Fruit fly (Drosophila melanogaster) whole organism, embryonic: Measurements from ENCODE around the gene osk.

ENCODE experiments used
- Awh ChIP-seq: fragments of 200-800 bp; sonication (Bioruptor generic); IDR thresholded peaks from 2 replicates; pipeline ENCODE4, ENCODE4 v1.3.6; 2022; ENCODE audit warnings: missing biosample characterization, missing genetic modification characterization
- Bgb ChIP-seq: fragments of 200-800 bp; sonication (Bioruptor generic); IDR thresholded peaks from 2 replicates; pipeline ENCODE4 v1.3.6; 2022; ENCODE audit warnings: missing biosample characterization, missing genetic modification characterization; ENCODE audit not compliant: partially characterized antibody
- CG10274 ChIP-seq: fragments of 200-800 bp; sonication (Bioruptor generic); optimal IDR thresholded peaks from 3 replicates; lab custom pipeline; 2017; ENCODE audit warnings: missing biosample characterization, mild to moderate bottlenecking, missing genetic modification characterization
- CG11085 ChIP-seq: fragments of 200-800 bp; sonication (Bioruptor generic); IDR thresholded peaks from 2 replicates; pipeline ENCODE4 v1.3.6; 2022; ENCODE audit warnings: missing biosample characterization, missing genetic modification characterization
- CG1233 ChIP-seq: fragments of 200-800 bp; sonication (Bioruptor generic); optimal IDR thresholded peaks from 4 replicates; lab custom pipeline; 2018; ENCODE audit warnings: missing biosample characterization, mild to moderate bottlenecking, missing genetic modification characterization
- CG12391 ChIP-seq: fragments of 200-800 bp; sonication (Bioruptor generic); optimal IDR thresholded peaks from 3 replicates; lab custom pipeline; 2018; ENCODE audit warnings: missing biosample characterization, mild to moderate bottlenecking, missing genetic modification characterization, moderate library complexity
- CG12744 ChIP-seq: fragments of 200-800 bp; sonication (Bioruptor generic); optimal IDR thresholded peaks from 2 replicates; lab custom pipeline; 2016; ENCODE audit warnings: missing biosample characterization, missing genetic modification characterization
- CG1529 ChIP-seq: fragments of 200-800 bp; sonication (Bioruptor generic); optimal IDR thresholded peaks from 3 replicates; lab custom pipeline; 2018; ENCODE audit warnings: missing biosample characterization, missing genetic modification characterization
- CG1832 ChIP-seq: fragments of 200-800 bp; sonication (Bioruptor generic); optimal IDR thresholded peaks from 2 replicates; lab custom pipeline; 2017; ENCODE audit warnings: missing biosample characterization, mild to moderate bottlenecking, missing genetic modification characterization, inconsistent platforms
- CG2120 ChIP-seq: fragments of 200-800 bp; sonication (Bioruptor generic); optimal IDR thresholded peaks from 3 replicates; lab custom pipeline; 2016; ENCODE audit warnings: missing biosample characterization, missing genetic modification characterization
- CG2129 ChIP-seq: fragments of 200-800 bp; sonication (Bioruptor generic); IDR thresholded peaks from 2 replicates; pipeline ENCODE4 v1.3.6; 2022; ENCODE audit warnings: missing biosample characterization, missing genetic modification characterization; ENCODE audit not compliant: partially characterized antibody
- CG2875 ChIP-seq: fragments of 200-800 bp; sonication (Bioruptor generic); optimal IDR thresholded peaks from 2 replicates; lab custom pipeline; 2017; ENCODE audit warnings: missing biosample characterization, mild to moderate bottlenecking, missing genetic modification characterization, missing genetic modification reagents
- CG30431 ChIP-seq: fragments of 200-800 bp; sonication (Bioruptor generic); optimal IDR thresholded peaks from 2 replicates; lab custom pipeline; 2017; ENCODE audit warnings: missing biosample characterization, missing genetic modification characterization
- CG31441 ChIP-seq: fragments of 200-800 bp; sonication (Bioruptor generic); IDR thresholded peaks from 2 replicates; pipeline ENCODE4 v1.3.6; 2022; ENCODE audit warnings: missing biosample characterization, missing genetic modification characterization
- CG32772 ChIP-seq: fragments of 200-800 bp; sonication (Bioruptor generic); IDR thresholded peaks from 2 replicates; pipeline ENCODE4 v1.3.6; 2022; ENCODE audit warnings: missing biosample characterization, missing genetic modification characterization
- CG42726 ChIP-seq: fragments of 200-800 bp; sonication (Bioruptor generic); IDR thresholded peaks from 2 replicates; pipeline ENCODE4 v1.3.6; 2022; ENCODE audit warnings: missing biosample characterization, missing genetic modification characterization; ENCODE audit not compliant: partially characterized antibody
- CG4707 ChIP-seq: fragments of 200-800 bp; sonication (Bioruptor generic); optimal IDR thresholded peaks from 2 replicates; lab custom pipeline; 2018; ENCODE audit warnings: missing biosample characterization, mild to moderate bottlenecking, missing genetic modification characterization, moderate library complexity
- CG6175 ChIP-seq: fragments of 200-800 bp; sonication (Bioruptor generic); IDR thresholded peaks from 3 replicates; pipeline ENCODE4 v1.3.6; 2022; ENCODE audit warnings: missing biosample characterization, missing genetic modification characterization
- CG7372 ChIP-seq: fragments of 200-800 bp; sonication (Bioruptor generic); IDR thresholded peaks from 2 replicates; pipeline ENCODE4 v1.3.6; 2022; ENCODE audit warnings: missing biosample characterization, missing genetic modification characterization
- CG7786 ChIP-seq: fragments of 200-800 bp; sonication (Bioruptor generic); optimal IDR thresholded peaks from 2 replicates; lab custom pipeline; 2016; ENCODE audit warnings: missing biosample characterization, missing genetic modification characterization
- CG8924 ChIP-seq: fragments of 200-800 bp; optimal IDR thresholded peaks from 3 replicates; lab custom pipeline; 2019; ENCODE audit warnings: missing biosample characterization, mild to moderate bottlenecking, missing genetic modification characterization, moderate library complexity
- Chrac-16 ChIP-seq: fragments of 200-800 bp; sonication (Bioruptor generic); optimal IDR thresholded peaks from 3 replicates; lab custom pipeline; 2016; ENCODE audit warnings: missing biosample characterization, missing genetic modification characterization
- HLHmδ ChIP-seq: fragments of 200-800 bp; sonication (Bioruptor generic); optimal IDR thresholded peaks from 2 replicates; lab custom pipeline; 2018; ENCODE audit warnings: missing biosample characterization, mild to moderate bottlenecking, missing genetic modification characterization, moderate library complexity
- Hr39 ChIP-seq: fragments of >200 bp; optimal IDR thresholded peaks from 2 replicates; lab custom pipeline; 2017
- Lhr ChIP-seq: fragments of 200-800 bp; sonication (Bioruptor generic); optimal IDR thresholded peaks from 3 replicates; lab custom pipeline; 2017; ENCODE audit warnings: mild to moderate bottlenecking, missing biosample characterization, missing genetic modification reagents, missing genetic modification characterization
- Mes4 ChIP-seq: fragments of 200-800 bp; sonication (Bioruptor generic); optimal IDR thresholded peaks from 2 replicates; lab custom pipeline; 2016; ENCODE audit warnings: missing biosample characterization, missing genetic modification characterization
- NC2α ChIP-seq: fragments of 200-800 bp; sonication (Bioruptor generic); optimal IDR thresholded peaks from 2 replicates; lab custom pipeline; 2016; ENCODE audit warnings: missing biosample characterization, missing genetic modification characterization
- ab ChIP-seq: fragments of 200-800 bp; sonication (Bioruptor generic); optimal IDR thresholded peaks from 2 replicates; lab custom pipeline; 2016; ENCODE audit warnings: missing biosample characterization, missing genetic modification characterization
- ap ChIP-seq: fragments of 200-800 bp; sonication (Bioruptor generic); IDR thresholded peaks from 2 replicates; pipeline ENCODE4 v1.3.6; 2022; ENCODE audit warnings: missing biosample characterization, missing genetic modification characterization
- croc ChIP-seq: fragments of 200-800 bp; sonication (Bioruptor generic); conservative IDR thresholded peaks from 3 replicates; pipeline ENCODE4 v1.3.6; 2022; ENCODE audit warnings: missing biosample characterization, missing genetic modification characterization
- crol ChIP-seq: fragments of 200-800 bp; sonication (Bioruptor generic); IDR thresholded peaks from 2 replicates; pipeline ENCODE4 v1.3.6; 2022; ENCODE audit warnings: missing biosample characterization, missing genetic modification characterization
- da ChIP-seq: fragments of 200-800 bp; sonication (Bioruptor generic); optimal IDR thresholded peaks from 2 replicates; lab custom pipeline; 2016; ENCODE audit warnings: missing biosample characterization, missing genetic modification characterization
- exex ChIP-seq: fragments of 200-800 bp; sonication (Bioruptor generic); optimal IDR thresholded peaks from 4 replicates; lab custom pipeline; 2018; ENCODE audit warnings: missing biosample characterization, mild to moderate bottlenecking, missing genetic modification characterization, moderate library complexity
- gt ChIP-seq: fragments of 200-800 bp; sonication (Bioruptor generic); IDR thresholded peaks from 2 replicates; pipeline ENCODE4 v1.3.6; 2022; ENCODE audit warnings: missing biosample characterization, missing genetic modification characterization
- h ChIP-seq: fragments of >200 bp; optimal IDR thresholded peaks from 2 replicates; lab custom pipeline; 2017
- her ChIP-seq: fragments of 200-800 bp; sonication (Bioruptor generic); optimal IDR thresholded peaks from 2 replicates; lab custom pipeline; 2016; ENCODE audit warnings: missing biosample characterization, missing genetic modification characterization
- insv ChIP-seq, 2 experiments: fragments of 200-800 bp; sonication (Bioruptor generic); optimal IDR thresholded peaks; 3 replicates each; lab custom pipeline; 2016 to 2018; ENCODE audit warnings: missing biosample characterization in 2 of 2, missing genetic modification characterization in 2 of 2
- ken ChIP-seq: fragments of 200-800 bp; sonication (Bioruptor generic); IDR thresholded peaks from 3 replicates; pipeline ENCODE4 v1.3.6; 2022; ENCODE audit warnings: missing biosample characterization, missing genetic modification characterization
- mam ChIP-seq: fragments of 200-800 bp; sonication (Bioruptor generic); optimal IDR thresholded peaks from 3 replicates; lab custom pipeline; 2016; ENCODE audit warnings: missing biosample characterization, missing genetic modification characterization
- oc ChIP-seq: fragments of 200-800 bp; sonication (Bioruptor generic); optimal IDR thresholded peaks from 2 replicates; lab custom pipeline; 2018; ENCODE audit warnings: missing biosample characterization, mild to moderate bottlenecking, missing genetic modification characterization, moderate library complexity
- pho ChIP-seq: fragments of 200-800 bp; sonication (Bioruptor generic); optimal IDR thresholded peaks from 2 replicates; lab custom pipeline; 2016; ENCODE audit warnings: missing biosample characterization, missing genetic modification characterization
- phol ChIP-seq: fragments of 200-800 bp; sonication (Bioruptor generic); optimal IDR thresholded peaks from 3 replicates; lab custom pipeline; 2018; ENCODE audit warnings: missing biosample characterization, mild to moderate bottlenecking, missing genetic modification characterization, moderate library complexity
- slou ChIP-seq: fragments of 200-800 bp; sonication (Bioruptor generic); optimal IDR thresholded peaks from 3 replicates; lab custom pipeline; 2016; ENCODE audit warnings: missing biosample characterization, missing genetic modification characterization
- tio ChIP-seq: fragments of 200-800 bp; sonication (Bioruptor generic); optimal IDR thresholded peaks from 2 replicates; lab custom pipeline; 2017; ENCODE audit warnings: missing biosample characterization, missing genetic modification characterization, inconsistent platforms
- vfl ChIP-seq: fragments of 200-800 bp; sonication (Bioruptor generic); optimal IDR thresholded peaks from 2 replicates; lab custom pipeline; 2016; ENCODE audit warnings: missing biosample characterization, missing genetic modification characterization
- vnd ChIP-seq: fragments of 200-800 bp; sonication (Bioruptor generic); IDR thresholded peaks from 3 replicates; pipeline ENCODE4 v1.3.6; 2022; ENCODE audit warnings: missing biosample characterization, missing genetic modification characterization; ENCODE audit not compliant: partially characterized antibody
- vvl ChIP-seq: fragments of 200-800 bp; sonication (Bioruptor generic); IDR thresholded peaks from 2 replicates; pipeline ENCODE4 v1.3.6; 2022; ENCODE audit warnings: missing biosample characterization, missing genetic modification characterization
- wek ChIP-seq: fragments of 200-800 bp; sonication (Bioruptor generic); optimal IDR thresholded peaks from 3 replicates; lab custom pipeline; 2018; ENCODE audit warnings: missing biosample characterization, mild to moderate bottlenecking, missing genetic modification characterization, moderate library complexity
- zen2 ChIP-seq: fragments of 200-800 bp; sonication (Bioruptor generic); IDR thresholded peaks from 3 replicates; pipeline ENCODE4 v1.3.6; 2022; ENCODE audit warnings: missing biosample characterization, missing genetic modification characterization; ENCODE audit not compliant: partially characterized antibody
- zfh2 ChIP-seq: fragments of 200-800 bp; sonication (Bioruptor generic); optimal IDR thresholded peaks from 2 replicates; lab custom pipeline; 2016; ENCODE audit warnings: missing biosample characterization, missing genetic modification characterization

osk gene

DNA sequence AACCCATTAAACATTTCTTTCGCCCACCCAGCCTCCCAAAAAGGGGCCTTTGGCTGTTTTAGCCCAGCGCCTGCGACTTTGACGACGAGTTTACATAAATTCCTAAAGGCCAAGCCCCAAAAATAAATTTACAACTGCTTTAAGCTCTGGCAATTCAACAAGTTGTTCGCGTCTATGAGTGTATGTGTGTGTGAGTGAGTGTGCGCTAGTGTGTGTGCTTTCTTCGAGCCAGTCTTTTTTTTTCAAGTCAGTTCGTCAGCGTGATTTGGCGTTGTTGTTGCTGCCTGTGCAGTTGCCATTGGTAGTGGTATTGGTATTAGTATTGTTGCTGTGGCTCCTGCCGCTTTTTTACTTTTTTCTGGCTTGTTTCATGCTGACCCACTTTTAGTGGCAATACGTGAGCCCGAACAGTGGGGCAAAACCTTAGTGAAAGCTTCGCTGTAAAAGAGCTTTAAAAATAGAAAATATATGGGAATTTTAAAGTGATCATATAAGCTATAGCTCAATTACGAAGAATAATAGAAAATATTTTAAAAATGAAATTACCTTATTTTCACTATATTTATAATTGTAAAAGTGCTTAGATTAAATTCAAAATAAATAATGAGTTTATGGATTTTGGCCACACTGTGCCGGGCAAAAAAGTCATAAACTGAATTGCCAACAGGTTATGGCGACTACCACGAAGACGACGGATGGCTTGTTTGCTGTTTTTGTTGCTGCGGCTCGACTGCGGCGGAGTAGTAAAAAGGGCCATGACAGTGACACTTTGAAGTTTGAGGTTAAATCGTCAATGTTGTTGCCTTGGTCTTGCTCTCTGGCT, 10.8 kb downstream of the osk start (continued):
- TF ChIP-seq croc (GFP tag; lab: Robert Waterston, UW) (peak; percentile 81), Awh (peak; percentile 78), insv (GFP tag; optimal IDR thresholded peaks at IDR 0.05; lab: Kevin White, UChicago) (peak in 1 of 2 experiments; percentile 26), CG2120 (GFP tag; lab: Kevin White, UChicago) (peak; percentile 31), crol (GFP tag; lab: Robert Waterston, UW) (no peak), gt (GFP tag; lab: Robert Waterston, UW) (peak; percentile 48; the same call in 1 of the 2 replicates), CG7372 (GFP tag; lab: Robert Waterston, UW) (peak; percentile 85), slou (GFP tag; lab: Kevin White, UChicago) (peak; percentile 8), HLHmδ (GFP tag; lab: Kevin White, UChicago) (no peak), NC2α (GFP tag; lab: Kevin White, UChicago) (no peak), CG1233 (GFP tag; lab: Kevin White, UChicago) (peak; percentile 74), vnd (GFP tag; lab: Robert Waterston, UW) (0 out of 3 replicates have a peak, but pooled peaks have one; percentile 19), wek (no peak), CG7786 (GFP tag; lab: Kevin White, UChicago) (no peak), CG10274 (GFP tag; lab: Kevin White, UChicago) (peak; percentile 52), CG1832 (GFP tag; lab: Kevin White, UChicago) (no peak), pho (no peak), CG32772 (GFP tag; lab: Robert Waterston, UW) (peak; percentile 61; the same call in 1 of the 2 replicates), Chrac-16 (GFP tag; lab: Kevin White, UChicago) (peak; percentile 55), ap (GFP tag; lab: Robert Waterston, UW) (peak; percentile 69; the same call in 1 of the 2 replicates), Mes4 (GFP tag; lab: Kevin White, UChicago) (no peak), vfl (GFP tag; lab: Kevin White, UChicago) (peak; percentile 41), ab (GFP tag; lab: Kevin White, UChicago) (no peak), CG4707 (peak; percentile 79), CG11085 (GFP tag; lab: Robert Waterston, UW) (no peak), phol (tag; lab: Kevin White, UChicago) (peak; percentile 89), zen2 (GFP tag; lab: Robert Waterston, UW) (no peak), mam (peak; percentile 17), CG1529 (peak; percentile 83), Hr39 (no peak), zfh2 (GFP tag; lab: Kevin White, UChicago) (peak; percentile 24), Bgb (GFP tag; lab: Robert Waterston, UW) (no peak), h (lab: Kevin White, UChicago) (no peak), da (GFP tag; lab: Kevin White, UChicago) (no peak), CG12391 (tag; lab: Kevin White, UChicago) (peak; percentile 88), CG12744 (GFP tag; lab: Kevin White, UChicago) (peak; percentile 11), CG30431 (GFP tag; lab: Kevin White, UChicago) (peak; percentile 63), CG8924 (tag; lab: Kevin White, UChicago) (peak; percentile 90), Lhr (GFP tag; lab: Kevin White, UChicago) (peak; percentile 53), CG2875 (GFP tag; lab: Kevin White, UChicago) (peak; percentile 85), vvl (GFP tag; lab: Robert Waterston, UW) (peak; percentile 86), CG42726 (no peak), oc (tag; lab: Kevin White, UChicago) (peak; percentile 60), CG2129 (GFP tag; lab: Robert Waterston, UW) (no peak), her (no peak), tio (GFP tag; lab: Kevin White, UChicago) (peak; percentile 69), ken (GFP tag; lab: Robert Waterston, UW) (peak; percentile 73), CG6175 (peak; percentile 43; the same call in 1 of the 3 replicates), exex (peak; percentile 26), CG31441 (peak; percentile 92)
